Fruit fly (Drosophila melanogaster) whole organism, embryonic: ENCODE data around the gene CG31735.

Source experiments
- Antp ChIP-seq: fragments of 200-800 bp; sonication (Bioruptor generic); optimal IDR thresholded peaks from 3 replicates; lab custom pipeline; 2016; ENCODE audit warnings: missing biosample characterization, missing genetic modification characterization
- Bdp1 ChIP-seq: fragments of 200-800 bp; sonication (Bioruptor generic); optimal IDR thresholded peaks from 3 replicates; lab custom pipeline; 2016; ENCODE audit warnings: missing biosample characterization, missing genetic modification characterization
- CG1024 ChIP-seq: fragments of 200-800 bp; sonication (Bioruptor generic); IDR thresholded peaks from 2 replicates; pipeline ENCODE4 v1.3.6; 2022; ENCODE audit warnings: missing biosample characterization, missing genetic modification characterization
- CG10543 ChIP-seq: fragments of 200-800 bp; sonication (Bioruptor generic); optimal IDR thresholded peaks from 3 replicates; lab custom pipeline; 2017; ENCODE audit warnings: missing biosample characterization, mild to moderate bottlenecking, missing genetic modification characterization, moderate library complexity
- CG11695 ChIP-seq: fragments of 200-800 bp; sonication (Bioruptor generic); IDR thresholded peaks from 3 replicates; pipeline ENCODE4 v1.3.6; 2022; ENCODE audit warnings: missing biosample characterization, missing genetic modification characterization
- CG12744 ChIP-seq: fragments of 200-800 bp; sonication (Bioruptor generic); optimal IDR thresholded peaks from 2 replicates; lab custom pipeline; 2016; ENCODE audit warnings: missing biosample characterization, missing genetic modification characterization
- CG13287 ChIP-seq: fragments of 200-800 bp; sonication (Bioruptor generic); IDR thresholded peaks from 2 replicates; pipeline ENCODE4 v1.3.6; 2022; ENCODE audit warnings: missing biosample characterization, missing genetic modification characterization; ENCODE audit not compliant: partially characterized antibody
- CG13624 ChIP-seq: fragments of 200-800 bp; sonication (Bioruptor generic); optimal IDR thresholded peaks from 2 replicates; lab custom pipeline; 2016; ENCODE audit warnings: missing biosample characterization, missing genetic modification characterization
- CG15601 ChIP-seq: fragments of 200-800 bp; sonication (Bioruptor generic); optimal IDR thresholded peaks from 3 replicates; lab custom pipeline; 2019; ENCODE audit warnings: missing biosample characterization, mild to moderate bottlenecking, missing genetic modification characterization, moderate library complexity
- CG1647 ChIP-seq: fragments of 200-800 bp; sonication (Bioruptor generic); optimal IDR thresholded peaks from 3 replicates; lab custom pipeline; 2016; ENCODE audit warnings: missing biosample characterization, missing genetic modification characterization
- CG2875 ChIP-seq: fragments of 200-800 bp; sonication (Bioruptor generic); optimal IDR thresholded peaks from 2 replicates; lab custom pipeline; 2017; ENCODE audit warnings: missing biosample characterization, mild to moderate bottlenecking, missing genetic modification characterization, missing genetic modification reagents
- CG2889 ChIP-seq: fragments of 200-800 bp; sonication (Bioruptor generic); IDR thresholded peaks from 3 replicates; pipeline ENCODE4 v1.3.6; 2022; ENCODE audit warnings: missing biosample characterization, missing genetic modification characterization
- CG31441 ChIP-seq: fragments of 200-800 bp; sonication (Bioruptor generic); IDR thresholded peaks from 2 replicates; pipeline ENCODE4 v1.3.6; 2022; ENCODE audit warnings: missing biosample characterization, missing genetic modification characterization
- CG32772 ChIP-seq: fragments of 200-800 bp; sonication (Bioruptor generic); IDR thresholded peaks from 2 replicates; pipeline ENCODE4 v1.3.6; 2022; ENCODE audit warnings: missing biosample characterization, missing genetic modification characterization
- CG4424 ChIP-seq: fragments of 200-800 bp; sonication (Bioruptor generic); optimal IDR thresholded peaks from 3 replicates; lab custom pipeline; 2016; ENCODE audit warnings: missing biosample characterization, missing genetic modification characterization
- CG4820 ChIP-seq: fragments of 200-800 bp; sonication (Bioruptor generic); optimal IDR thresholded peaks from 3 replicates; lab custom pipeline; 2016; ENCODE audit warnings: missing biosample characterization, missing genetic modification characterization
- CG7745 ChIP-seq: fragments of 200-800 bp; sonication (Bioruptor generic); optimal IDR thresholded peaks from 2 replicates; lab custom pipeline; 2018; ENCODE audit warnings: missing biosample characterization, mild to moderate bottlenecking, missing genetic modification characterization, moderate library complexity
- CG8290 ChIP-seq, 3 experiments: fragments of 200-800 bp; sonication (Bioruptor generic); optimal IDR thresholded peaks; 2 replicates each; lab custom pipeline; 2016 to 2019; ENCODE audit warnings: missing biosample characterization in 3 of 3, missing genetic modification characterization in 3 of 3, mild to moderate bottlenecking in 2 of 3, moderate library complexity in 1 of 3
- CG8765 ChIP-seq: fragments of 200-800 bp; sonication (Bioruptor generic); IDR thresholded peaks from 2 replicates; pipeline ENCODE4 v1.3.6; 2022; ENCODE audit warnings: missing biosample characterization, missing genetic modification characterization
- CG8944 ChIP-seq: fragments of 200-800 bp; sonication (Bioruptor generic); optimal IDR thresholded peaks from 3 replicates; lab custom pipeline; 2016; ENCODE audit warnings: missing biosample characterization, missing genetic modification characterization
- CrebB ChIP-seq: fragments of 200-800 bp; sonication (Bioruptor generic); optimal IDR thresholded peaks from 3 replicates; lab custom pipeline; 2018; ENCODE audit warnings: missing biosample characterization, mild to moderate bottlenecking, missing genetic modification characterization
- Doc2 ChIP-seq: fragments of 200-800 bp; sonication (Bioruptor generic); IDR thresholded peaks from 2 replicates; pipeline ENCODE4 v1.3.6; 2022; ENCODE audit warnings: missing biosample characterization, missing genetic modification characterization
- E2f2 ChIP-seq: fragments of 200-800 bp; sonication (Bioruptor generic); IDR thresholded peaks from 2 replicates; pipeline ENCODE4 v1.3.6; 2022; ENCODE audit warnings: missing biosample characterization, missing genetic modification characterization
- Fer3 ChIP-seq: fragments of 200-800 bp; sonication (Bioruptor generic); optimal IDR thresholded peaks from 2 replicates; lab custom pipeline; 2018; ENCODE audit warnings: missing biosample characterization, mild to moderate bottlenecking, missing genetic modification characterization, moderate library complexity
- Lim3 ChIP-seq: fragments of 200-800 bp; sonication (Bioruptor generic); IDR thresholded peaks from 2 replicates; pipeline ENCODE4 v1.3.6; 2022; ENCODE audit warnings: missing biosample characterization, missing genetic modification characterization
- Med ChIP-seq: fragments of 200-800 bp; sonication (Bioruptor generic); peaks from one replicate; lab custom pipeline; 2016; ENCODE audit warnings: missing biosample characterization, missing genetic modification characterization, mild to moderate bottlenecking, inconsistent platforms, moderate library complexity
- Poxn ChIP-seq: fragments of 200-800 bp; sonication (Bioruptor generic); IDR thresholded peaks from 2 replicates; pipeline ENCODE4 v1.3.6; 2022; ENCODE audit warnings: missing biosample characterization, missing genetic modification characterization
- Six4 ChIP-seq: fragments of 200-800 bp; sonication (Bioruptor generic); optimal IDR thresholded peaks from 2 replicates; lab custom pipeline; 2016; ENCODE audit warnings: missing biosample characterization, missing genetic modification characterization
- TFAM ChIP-seq: fragments of 200-800 bp; sonication (Bioruptor generic); optimal IDR thresholded peaks from 2 replicates; lab custom pipeline; 2017; ENCODE audit warnings: missing biosample characterization, missing genetic modification characterization, inconsistent platforms
- btn ChIP-seq: fragments of 200-800 bp; sonication (Bioruptor generic); optimal IDR thresholded peaks from 2 replicates; lab custom pipeline; 2016; ENCODE audit warnings: missing biosample characterization, missing genetic modification characterization
- cato ChIP-seq: fragments of 200-800 bp; sonication (Bioruptor generic); optimal IDR thresholded peaks from 2 replicates; lab custom pipeline; 2016; ENCODE audit warnings: missing biosample characterization, missing genetic modification characterization, borderline replicate concordance
- chn ChIP-seq: fragments of 200-800 bp; sonication (Bioruptor generic); optimal IDR thresholded peaks from 2 replicates; lab custom pipeline; 2016; ENCODE audit warnings: missing biosample characterization, missing genetic modification characterization
- dmrt99B ChIP-seq: fragments of 200-800 bp; sonication (Bioruptor generic); optimal IDR thresholded peaks from 2 replicates; lab custom pipeline; 2018; ENCODE audit warnings: missing biosample characterization, mild to moderate bottlenecking, missing genetic modification characterization, moderate library complexity
- ems ChIP-seq: fragments of 200-800 bp; sonication (Bioruptor generic); optimal IDR thresholded peaks from 3 replicates; lab custom pipeline; 2016; ENCODE audit warnings: missing biosample characterization, missing genetic modification characterization
- fd3F ChIP-seq: fragments of 200-800 bp; sonication (Bioruptor generic); optimal IDR thresholded peaks from 2 replicates; lab custom pipeline; 2018; ENCODE audit warnings: missing biosample characterization, mild to moderate bottlenecking, missing genetic modification characterization, moderate library complexity
- fu2 ChIP-seq: fragments of 200-800 bp; sonication (Bioruptor generic); optimal IDR thresholded peaks from 2 replicates; lab custom pipeline; 2016; ENCODE audit warnings: missing biosample characterization, missing genetic modification characterization
- gfzf ChIP-seq: fragments of 200-800 bp; sonication (Bioruptor generic); optimal IDR thresholded peaks from 2 replicates; lab custom pipeline; 2016; ENCODE audit warnings: missing biosample characterization, mild to moderate bottlenecking, missing genetic modification characterization, moderate library complexity
- ind ChIP-seq: fragments of 200-800 bp; sonication (Bioruptor generic); optimal IDR thresholded peaks from 3 replicates; lab custom pipeline; 2016; ENCODE audit warnings: missing biosample characterization, missing genetic modification characterization
- kni ChIP-seq: fragments of 200-800 bp; sonication (Bioruptor generic); optimal IDR thresholded peaks from 3 replicates; lab custom pipeline; 2017; ENCODE audit warnings: mild to moderate bottlenecking, missing biosample characterization, missing genetic modification reagents, missing genetic modification characterization
- knrl ChIP-seq: fragments of 200-800 bp; sonication (Bioruptor generic); IDR thresholded peaks from 3 replicates; pipeline ENCODE4 v1.3.6; 2022; ENCODE audit warnings: missing biosample characterization, missing genetic modification characterization; ENCODE audit not compliant: partially characterized antibody
- lbe ChIP-seq: fragments of 200-800 bp; sonication (Bioruptor generic); optimal IDR thresholded peaks from 2 replicates; lab custom pipeline; 2016; ENCODE audit warnings: missing biosample characterization, mild to moderate bottlenecking, missing genetic modification characterization
- nau ChIP-seq: fragments of 200-800 bp; sonication (Bioruptor generic); optimal IDR thresholded peaks from 3 replicates; lab custom pipeline; 2017; ENCODE audit warnings: missing biosample characterization, mild to moderate bottlenecking, missing genetic modification characterization, missing genetic modification reagents
- ranshi ChIP-seq: fragments of 200-800 bp; sonication (Bioruptor generic); IDR thresholded peaks from 2 replicates; pipeline ENCODE4 v1.3.6; 2022; ENCODE audit warnings: missing biosample characterization, missing genetic modification characterization
- ro ChIP-seq: fragments of 200-800 bp; sonication (Bioruptor generic); IDR thresholded peaks from 2 replicates; pipeline ENCODE4 v1.3.6; 2022; ENCODE audit warnings: missing biosample characterization, missing genetic modification characterization
- sima ChIP-seq: fragments of 200-800 bp; sonication (Bioruptor generic); optimal IDR thresholded peaks from 2 replicates; lab custom pipeline; 2016; ENCODE audit warnings: missing biosample characterization, missing genetic modification characterization
- slp2 ChIP-seq: fragments of 200-800 bp; sonication (Bioruptor generic); optimal IDR thresholded peaks from 2 replicates; lab custom pipeline; 2016; ENCODE audit warnings: missing biosample characterization, missing genetic modification characterization
- sr ChIP-seq: fragments of 200-800 bp; sonication (Bioruptor generic); IDR thresholded peaks from 3 replicates; pipeline ENCODE4 v1.3.6; 2022; ENCODE audit warnings: missing biosample characterization, missing genetic modification characterization
- tap ChIP-seq: fragments of 200-800 bp; optimal IDR thresholded peaks from 3 replicates; lab custom pipeline; 2019; ENCODE audit warnings: missing biosample characterization, mild to moderate bottlenecking, missing genetic modification characterization, moderate library complexity
- tio ChIP-seq: fragments of 200-800 bp; sonication (Bioruptor generic); optimal IDR thresholded peaks from 2 replicates; lab custom pipeline; 2017; ENCODE audit warnings: missing biosample characterization, missing genetic modification characterization, inconsistent platforms
- toy ChIP-seq: fragments of 200-800 bp; sonication (Bioruptor generic); IDR thresholded peaks from 2 replicates; pipeline ENCODE4 v1.3.6; 2022; ENCODE audit warnings: missing biosample characterization, missing genetic modification characterization

CG31735 gene

dm6 chr2L:15910937-15911590, 15.8 kb downstream of the CG31735 start (continued):
- peak; percentile 89 for TF ChIP-seq Bdp1 (GFP tag; lab: Kevin White, UChicago)
- TF ChIP-seq Med (GFP tag; lab: Kevin White, UChicago), result peak; percentile 99
- peak; percentile 84 for TF ChIP-seq E2f2
- peak; percentile 92 for TF ChIP-seq tio (GFP tag; lab: Kevin White, UChicago)
- TF ChIP-seq CG1647, result peak; percentile 92
- TF ChIP-seq tap (tag; lab: Kevin White, UChicago), result peak; percentile 91
- TF ChIP-seq cato, result peak; percentile 95
- peak; percentile 93 for TF ChIP-seq btn (GFP tag; lab: Kevin White, UChicago)
- TF ChIP-seq ems (GFP tag; lab: Kevin White, UChicago), result peak; percentile 93
- peak; percentile 92 for TF ChIP-seq CG2889 (GFP tag; lab: Robert Waterston, UW)
- TF ChIP-seq CrebB (tag; lab: Kevin White, UChicago), result peak; percentile 93
- peak; percentile 57 for TF ChIP-seq knrl (GFP tag; lab: Robert Waterston, UW)
- TF ChIP-seq TFAM (GFP tag; lab: Kevin White, UChicago), result peak; percentile 80
- TF ChIP-seq ind, result peak; percentile 96
- TF ChIP-seq Poxn (GFP tag; lab: Robert Waterston, UW), result peak; percentile 74
- TF ChIP-seq Fer3 (tag; lab: Kevin White, UChicago), result peak; percentile 94
- TF ChIP-seq fd3F, result peak; percentile 95
- TF ChIP-seq CG7745 (tag; lab: Kevin White, UChicago), result peak; percentile 63
- TF ChIP-seq CG31441 (GFP tag; lab: Robert Waterston, UW), result peak; percentile 94
- peak; percentile 98 for TF ChIP-seq CG2875 (GFP tag; lab: Kevin White, UChicago)
- peak; percentile 98 for TF ChIP-seq CG11695 (GFP tag; lab: Robert Waterston, UW)
- TF ChIP-seq CG1024, result peak; percentile 87
- no peak for TF ChIP-seq CG10543
- peak; percentile 97 for TF ChIP-seq CG32772 (GFP tag; lab: Robert Waterston, UW)
- peak; percentile 92 for TF ChIP-seq ranshi
- TF ChIP-seq lbe, result peak; percentile 92
- TF ChIP-seq Antp (GFP tag; lab: Kevin White, UChicago), result peak; percentile 95
- TF ChIP-seq nau, result peak; percentile 91
- TF ChIP-seq toy (GFP tag; lab: Robert Waterston, UW), result peak; percentile 80
- peak; percentile 77 for TF ChIP-seq sima (GFP tag; lab: Kevin White, UChicago)
- TF ChIP-seq CG8290 (GFP tag; optimal IDR thresholded peaks at IDR 0.05; lab: Kevin White, UChicago), result peak; percentile 79
- TF ChIP-seq CG8290 (tag; optimal IDR thresholded peaks at IDR 0.05; lab: Kevin White, UChicago), result peak; percentile 55 to 95
- peak; percentile 66; the same call in 1 of the 3 replicates for TF ChIP-seq sr (GFP tag; lab: Robert Waterston, UW)
- TF ChIP-seq CG8944 (GFP tag; lab: Kevin White, UChicago), result peak; percentile 94
- TF ChIP-seq CG13287 (GFP tag; lab: Robert Waterston, UW), result no peak; the same call in 1 of the 2 replicates
- TF ChIP-seq gfzf (GFP tag; lab: Kevin White, UChicago), result no peak
- peak; percentile 93 for TF ChIP-seq Six4 (GFP tag; lab: Kevin White, UChicago)
- TF ChIP-seq Doc2, result peak; percentile 76; the same call in 1 of the 2 replicates
- TF ChIP-seq CG13624 (GFP tag; lab: Kevin White, UChicago), result peak; percentile 94
- peak; percentile 71; the same call in 1 of the 2 replicates for TF ChIP-seq CG8765 (GFP tag; lab: Robert Waterston, UW)
- TF ChIP-seq slp2 (GFP tag; lab: Kevin White, UChicago), result peak; percentile 92
- peak; percentile 95 for TF ChIP-seq CG15601
- peak; percentile 88 for TF ChIP-seq ro (GFP tag; lab: Robert Waterston, UW)
- TF ChIP-seq Lim3, result peak; percentile 93
- peak; percentile 96 for TF ChIP-seq CG4424 (GFP tag; lab: Kevin White, UChicago)
- TF ChIP-seq dmrt99B, result peak; percentile 97
- peak; percentile 95 for TF ChIP-seq CG12744 (GFP tag; lab: Kevin White, UChicago)
- peak; percentile 90 for TF ChIP-seq fu2 (GFP tag; lab: Kevin White, UChicago)
- TF ChIP-seq kni, result peak; percentile 93
- TF ChIP-seq chn (GFP tag; lab: Kevin White, UChicago), result peak; percentile 96
- peak; percentile 95 for TF ChIP-seq CG4820 (GFP tag; lab: Kevin White, UChicago)
